Worm (Caenorhabditis elegans) whole organism, L4 larva: Measurements from ENCODE around the gene C17G10.6.
"Not testable (repeated sequence)": the region's sequence is repeated elsewhere in the genome, so short reads cannot be mapped to it uniquely, and the experiment has no call there.

ENCODE experiments used
- R02D3.7 ChIP-seq: fragments of 150-350 bp; sonication (generic microtip); optimal IDR thresholded peaks from 3 replicates; lab custom pipeline; 2014; ENCODE audit warnings: missing biosample characterization, missing genetic modification characterization
- T26A8.4 ChIP-seq: fragments of 200-800 bp; sonication (Bioruptor generic); IDR thresholded peaks from 2 replicates; pipeline ENCODE4 v1.3.6; 2022; ENCODE audit warnings: missing genetic modification characterization, missing compliant biosample characterization
- aly-2 ChIP-seq: sonication (generic microtip); optimal IDR thresholded peaks from 2 replicates; lab custom pipeline; 2018; ENCODE audit warnings: missing biosample characterization, missing genetic modification characterization
- ama-1 ChIP-seq: fragments of 150-350 bp; optimal IDR thresholded peaks from 2 replicates; lab custom pipeline; 2014; ENCODE audit warnings: inconsistent platforms, mixed read lengths
- ctbp-1 ChIP-seq: fragments of 200-800 bp; sonication (Bioruptor generic); IDR thresholded peaks from 2 replicates; pipeline ENCODE4 v1.3.6; 2022; ENCODE audit warnings: missing genetic modification reagents, missing genetic modification characterization, missing compliant biosample characterization
- lin-39 ChIP-seq: fragments of 150-350 bp; optimal IDR thresholded peaks from 2 replicates; lab custom pipeline; 2014; ENCODE audit warnings: missing biosample characterization, missing genetic modification reagents, missing genetic modification characterization
- lir-3 ChIP-seq: sonication (generic microtip); optimal IDR thresholded peaks from 2 replicates; lab custom pipeline; 2016; ENCODE audit warnings: mild to moderate bottlenecking, missing genetic modification characterization, missing compliant biosample characterization
- pha-4 ChIP-seq, 2 experiments: fragments of 150-350 bp in 1 of 2; fragments of 200-800 bp in 1 of 2; sonication (Bioruptor generic) in 1 of 2; IDR thresholded peaks in 1 of 2; optimal IDR thresholded peaks in 1 of 2; 2 replicates each; pipeline versions ENCODE4 v1.3.6 to Lab custom; 2014 to 2022; ENCODE audit warnings: missing genetic modification characterization in 2 of 2, missing genetic modification reagents in 2 of 2, missing biosample characterization in 1 of 2, missing compliant biosample characterization in 1 of 2
- unc-62 ChIP-seq, 3 experiments: fragments of 150-350 bp in 1 of 3; sonication (generic microtip); optimal IDR thresholded peaks in 2 of 3; peaks in 1 of 3; 1 replicate in 1 of 3; 2 replicates in 2 of 3; lab custom pipeline; 2014 to 2017; ENCODE audit warnings: missing biosample characterization in 3 of 3, missing genetic modification characterization in 3 of 3, missing genetic modification reagents in 3 of 3, missing genotype in 1 of 3

DNA sequence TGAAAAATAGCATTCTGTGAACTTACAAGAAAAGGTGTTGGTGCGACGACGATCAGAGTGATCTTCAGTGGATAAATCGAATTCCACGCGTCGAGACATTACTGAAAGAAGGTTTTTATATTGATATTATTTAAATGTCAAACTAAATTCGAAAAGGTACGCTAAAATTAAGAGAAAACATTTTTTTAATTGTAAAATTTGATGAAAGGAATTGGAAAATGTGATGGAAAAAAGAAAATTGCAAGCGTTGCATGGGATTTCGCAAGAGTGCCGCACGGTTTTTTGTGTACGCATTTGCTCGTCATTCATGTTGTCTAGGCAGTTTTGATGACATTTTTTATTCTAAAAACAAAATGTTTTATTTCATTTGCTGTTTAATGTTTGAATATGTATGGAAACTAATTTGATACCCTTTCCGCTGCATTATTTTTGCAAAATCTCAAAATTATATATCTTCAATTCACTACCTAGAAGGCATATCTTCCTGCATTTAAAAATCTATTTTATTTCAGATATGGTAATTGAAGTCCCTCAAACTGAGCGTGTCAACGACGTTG lies 19.4 kb upstream of the C17G10.6 start, which contains the start of the genes eif-3.L and npl-4.2:
- TF ChIP-seq pha-4 (GFP tag; IDR thresholded peaks at IDR 0.05; lab: Robert Waterston, UW); pha-4 (tag; optimal IDR thresholded peaks at IDR 0.05; lab: Kevin White, UChicago); aly-2 (tag; lab: Kevin White, UChicago); T26A8.4; ama-1 (lab: Kevin White, UChicago); lin-39 (tag; lab: Kevin White, UChicago); unc-62 (GFP tag; optimal IDR thresholded peaks at IDR 0.05 in 1 of 2; lab: Kevin White, UChicago); unc-62 (tag; optimal IDR thresholded peaks at IDR 0.05; lab: Kevin White, UChicago); lir-3 (tag; lab: Kevin White, UChicago); R02D3.7; ctbp-1 (GFP tag; lab: Robert Waterston, UW): not testable (repeated sequence)
